Fruit fly (Drosophila melanogaster): Measurements from ENCODE around the gene CG43401.

CG43401 gene

DNA sequence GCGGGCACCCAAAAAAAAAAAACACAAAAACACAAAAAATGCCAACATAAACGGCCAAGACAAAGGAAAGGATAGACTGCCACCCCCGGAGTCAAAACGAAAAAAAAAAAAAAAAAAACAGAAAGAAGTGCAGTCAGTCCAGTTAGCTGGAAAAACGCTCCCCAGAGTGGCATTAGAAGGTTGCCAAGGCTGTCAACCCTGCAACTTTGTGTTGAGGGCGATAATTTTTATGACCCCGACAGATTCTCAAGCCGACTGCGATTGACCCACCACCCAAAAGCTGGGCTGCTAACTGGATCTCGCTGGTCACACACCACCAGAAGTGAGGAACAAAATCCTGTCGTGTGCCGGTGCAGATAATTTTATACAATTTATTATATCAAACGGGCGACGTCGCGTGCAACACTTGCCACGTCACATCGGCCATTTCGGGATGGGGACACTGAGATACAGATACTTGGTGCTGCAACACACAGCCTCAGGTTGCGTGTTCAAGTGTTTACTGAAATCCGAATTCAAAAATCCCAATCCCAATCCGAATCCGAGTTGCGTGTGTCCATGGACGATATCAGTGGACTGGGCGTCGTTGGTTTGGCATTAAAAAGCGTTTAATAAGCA is 10.0 kb upstream of the CG43401 start:
- TF ChIP-seq dsf (GFP tag; optimal IDR thresholded peaks at IDR 0.05; ENCODE audit: borderline replicate concordance), result no peak
- no peak for TF ChIP-seq Jra (GFP tag; optimal IDR thresholded peaks at IDR 0.05)
- no peak for TF ChIP-seq Abd-B (GFP tag; optimal IDR thresholded peaks at IDR 0.05)
- no peak for TF ChIP-seq CG32264 (GFP tag; optimal IDR thresholded peaks at IDR 0.05)
- no peak for TF ChIP-seq Dif (GFP tag; optimal IDR thresholded peaks at IDR 0.05; ENCODE audit: partially characterized antibody)
- no peak for TF ChIP-seq N (GFP tag; optimal IDR thresholded peaks at IDR 0.05)
- no peak for TF ChIP-seq Hnf4 (GFP tag; optimal IDR thresholded peaks at IDR 0.05)
- no peak for TF ChIP-seq Hr83 (GFP tag; optimal IDR thresholded peaks at IDR 0.05; ENCODE audit: poor library complexity, severe bottlenecking)
- no peak for TF ChIP-seq CrebA (GFP tag; optimal IDR thresholded peaks at IDR 0.05; ENCODE audit: borderline replicate concordance)
- no peak for TF ChIP-seq fru (GFP tag; optimal IDR thresholded peaks at IDR 0.05)
- TF ChIP-seq brk (GFP tag; optimal IDR thresholded peaks at IDR 0.05), result no peak
- no peak for TF ChIP-seq CG9705 (GFP tag; optimal IDR thresholded peaks at IDR 0.05)
- no peak for TF ChIP-seq h (GFP tag; optimal IDR thresholded peaks at IDR 0.05)

- TF ChIP-seq Hnf4 (GFP tag; optimal IDR thresholded peaks at IDR 0.05), result no peak
- no peak for TF ChIP-seq Sp1 (GFP tag; optimal IDR thresholded peaks at IDR 0.05)
- TF ChIP-seq Mio (GFP tag; optimal IDR thresholded peaks at IDR 0.05), result no peak
- TF ChIP-seq Abd-B (GFP tag; optimal IDR thresholded peaks at IDR 0.05), result no peak
- TF ChIP-seq lola (GFP tag; optimal IDR thresholded peaks at IDR 0.05), result no peak
- no peak for TF ChIP-seq pan (optimal IDR thresholded peaks at IDR 0.05)
- TF ChIP-seq rgr (GFP tag; optimal IDR thresholded peaks at IDR 0.05), result no peak
- TF ChIP-seq ey (GFP tag; optimal IDR thresholded peaks at IDR 0.05), result no peak
- TF ChIP-seq h (GFP tag; optimal IDR thresholded peaks at IDR 0.05), result no peak
- no peak for TF ChIP-seq woc (GFP tag; optimal IDR thresholded peaks at IDR 0.05)
- TF ChIP-seq Myc (optimal IDR thresholded peaks at IDR 0.05), result no peak
- TF ChIP-seq brk (GFP tag; optimal IDR thresholded peaks at IDR 0.05), result no peak
Measured at dm6 chr2L:1419656-1420055, 8.6 kb upstream of the CG43401 start.

DNA sequence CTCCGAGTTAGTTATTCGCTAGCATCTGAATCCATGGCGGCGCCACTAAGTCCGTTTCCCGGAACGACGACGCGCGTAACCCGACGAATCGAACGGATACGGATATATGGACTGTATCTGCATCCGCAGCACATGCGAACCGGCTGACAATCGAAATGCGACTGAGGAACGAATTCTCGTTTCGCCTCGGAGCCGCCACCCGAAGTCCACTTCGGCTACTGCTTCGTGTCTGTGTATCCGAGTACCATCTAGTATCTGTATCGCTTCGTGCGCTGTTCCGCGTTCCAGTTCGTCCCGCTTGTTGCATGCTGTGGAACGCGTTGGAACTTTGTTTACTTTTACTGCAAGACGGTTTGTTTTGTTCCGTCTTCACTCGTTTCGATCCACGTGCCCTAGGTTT is 8.0 kb upstream of the CG43401 start, which contains the start of gene robo2:
robo2 (minus strand) TSS at position 167 of the 400 bp plus-strand sequence.
- peak; percentile 64 for TF ChIP-seq Hr83 (GFP tag; optimal IDR thresholded peaks at IDR 0.05; ENCODE audit: poor library complexity, severe bottlenecking)
- TF ChIP-seq CG32264 (GFP tag; optimal IDR thresholded peaks at IDR 0.05), result no peak
- peak; percentile 69 for TF ChIP-seq Dif (GFP tag; optimal IDR thresholded peaks at IDR 0.05; ENCODE audit: partially characterized antibody)
- no peak for TF ChIP-seq usp (GFP tag; optimal IDR thresholded peaks at IDR 0.05)
- TF ChIP-seq fru (GFP tag; optimal IDR thresholded peaks at IDR 0.05), result peak; percentile 30
- TF ChIP-seq h (GFP tag; optimal IDR thresholded peaks at IDR 0.05), result peak; percentile 46
- no peak for TF ChIP-seq sage (GFP tag; optimal IDR thresholded peaks at IDR 0.05)
- TF ChIP-seq Sp1 (GFP tag; optimal IDR thresholded peaks at IDR 0.05), result peak; percentile 38
- TF ChIP-seq sv (GFP tag; optimal IDR thresholded peaks at IDR 0.05), result peak; percentile 13
- TF ChIP-seq rgr (GFP tag; optimal IDR thresholded peaks at IDR 0.05), result peak; percentile 56
- TF ChIP-seq tai (GFP tag; optimal IDR thresholded peaks at IDR 0.05), result no peak
- no peak for TF ChIP-seq N (GFP tag; optimal IDR thresholded peaks at IDR 0.05)
- no peak for TF ChIP-seq Myc (optimal IDR thresholded peaks at IDR 0.05)
- TF ChIP-seq Abd-B (GFP tag; optimal IDR thresholded peaks at IDR 0.05), result no peak
- peak; percentile 65 for TF ChIP-seq CrebA (GFP tag; optimal IDR thresholded peaks at IDR 0.05; ENCODE audit: borderline replicate concordance)
- TF ChIP-seq Jra (GFP tag; optimal IDR thresholded peaks at IDR 0.05), result peak; percentile 5
- peak; percentile 14 for TF ChIP-seq OdsH (GFP tag; optimal IDR thresholded peaks at IDR 0.05)
- TF ChIP-seq jim (GFP tag; optimal IDR thresholded peaks at IDR 0.05), result peak; percentile 3
- peak; percentile 43 for TF ChIP-seq Hnf4 (GFP tag; optimal IDR thresholded peaks at IDR 0.05)
- no peak for TF ChIP-seq woc (GFP tag; optimal IDR thresholded peaks at IDR 0.05)
- no peak for TF ChIP-seq dsf (GFP tag; optimal IDR thresholded peaks at IDR 0.05; ENCODE audit: borderline replicate concordance)
- TF ChIP-seq Mio (GFP tag; optimal IDR thresholded peaks at IDR 0.05), result no peak
- no peak for TF ChIP-seq CG9705 (GFP tag; optimal IDR thresholded peaks at IDR 0.05)
- no peak for TF ChIP-seq dmrt93B (GFP tag; optimal IDR thresholded peaks at IDR 0.05)
- peak; percentile 10 for TF ChIP-seq HLH106 (tag; optimal IDR thresholded peaks at IDR 0.05)
- TF ChIP-seq foxo (GFP tag; optimal IDR thresholded peaks at IDR 0.05), result peak in 1 of 2 experiments; percentile 16
- TF ChIP-seq psq (GFP tag; optimal IDR thresholded peaks at IDR 0.05), result no peak
- TF ChIP-seq Vsx2 (GFP tag; optimal IDR thresholded peaks at IDR 0.05; ENCODE audit: partially characterized antibody), result peak; percentile 43
- peak; percentile 55 for TF ChIP-seq Rel (GFP tag; optimal IDR thresholded peaks at IDR 0.05)
- TF ChIP-seq Rel (tag; optimal IDR thresholded peaks at IDR 0.05), result peak; percentile 27
- no peak for TF ChIP-seq Dfd (GFP tag; optimal IDR thresholded peaks at IDR 0.05)
- TF ChIP-seq brk (GFP tag; optimal IDR thresholded peaks at IDR 0.05), result peak; percentile 38
- TF ChIP-seq pan (optimal IDR thresholded peaks at IDR 0.05), result no peak
- peak; percentile 27 to 37 for TF ChIP-seq dl (GFP tag; optimal IDR thresholded peaks at IDR 0.05; ENCODE audit: insufficient read depth in 1 of 2, partially characterized antibody in 2 of 2)
- no peak for TF ChIP-seq Hr78 (GFP tag; optimal IDR thresholded peaks at IDR 0.05)
- TF ChIP-seq lola (GFP tag; optimal IDR thresholded peaks at IDR 0.05), result no peak
- no peak for TF ChIP-seq ey (GFP tag; optimal IDR thresholded peaks at IDR 0.05)
- no peak for TF ChIP-seq GATAd (GFP tag; optimal IDR thresholded peaks at IDR 0.05)
- peak; percentile 12 for TF ChIP-seq br (GFP tag; optimal IDR thresholded peaks at IDR 0.05)

Data from whole organism, wandering third instar larva.